Fruit fly (Drosophila melanogaster) Kc167 (cell line): ENCODE data around the gene eIF2A.

ENCODE experiments used
- Myc ChIP-seq: fragments of >200 bp; optimal IDR thresholded peaks from 2 replicates; lab custom pipeline; 2017; ENCODE audit warnings: missing external identifiers
- Sin3A ChIP-seq: fragments of >200 bp; optimal IDR thresholded peaks from 2 replicates; lab custom pipeline; 2018; ENCODE audit warnings: missing external identifiers
- psq ChIP-seq: fragments of >200 bp; optimal IDR thresholded peaks from 2 replicates; lab custom pipeline; 2017; ENCODE audit warnings: missing external identifiers

dm6 chr3L:21787883-21788282, 36.7 kb upstream of the eIF2A start:
- TF ChIP-seq Sin3A (no peak), Myc (lab: Kevin White, UChicago) (no peak), psq (lab: Kevin White, UChicago) (no peak)
